Worm (Caenorhabditis elegans): Measurements from ENCODE around the gene F17E9.5.

F17E9.5 gene

ce11 chrIV:8333988-8334863, 11.4 kb upstream of the F17E9.5 start, which contains the start of gene his-32 (continued):
- TF ChIP-seq nhr-85 (tag), result peak; percentile 81
- no peak for TF ChIP-seq vab-15 (tag; optimal IDR thresholded peaks at IDR 0.05)
- TF ChIP-seq elt-2 (tag; optimal IDR thresholded peaks at IDR 0.05), result no peak
- peak; percentile 79 for TF ChIP-seq swsn-7 (tag; optimal IDR thresholded peaks at IDR 0.05)
- peak; percentile 18 to 43 for TF ChIP-seq efl-1 (optimal IDR thresholded peaks at IDR 0.05)
- peak in 1 of 2 experiments; percentile 89 for TF ChIP-seq efl-1 (GFP tag; optimal IDR thresholded peaks at IDR 0.05 in 1 of 2)
- peak; percentile 39 for TF ChIP-seq xbp-1 (tag; optimal IDR thresholded peaks at IDR 0.05)
- TF ChIP-seq pqm-1 (tag; optimal IDR thresholded peaks at IDR 0.05), result no peak
- peak in 1 of 6 experiments; percentile 47 for TF ChIP-seq elt-3 (tag; optimal IDR thresholded peaks at IDR 0.05)
- TF ChIP-seq nhr-28 (tag; optimal IDR thresholded peaks at IDR 0.05), result no peak
- peak; percentile 82 for TF ChIP-seq efl-3 (GFP tag; optimal IDR thresholded peaks at IDR 0.05)
- no peak for TF ChIP-seq zag-1 (tag; optimal IDR thresholded peaks at IDR 0.05)
- no peak for TF ChIP-seq unc-98 (GFP tag; IDR thresholded peaks at IDR 0.05)
- no peak for TF ChIP-seq fkh-10 (GFP tag; optimal IDR thresholded peaks at IDR 0.05)
- no peak for TF ChIP-seq ceh-82 (tag; optimal IDR thresholded peaks at IDR 0.05)
- no peak for TF ChIP-seq hpl-2 (GFP tag; optimal IDR thresholded peaks at IDR 0.05)
- TF ChIP-seq mep-1 (tag; optimal IDR thresholded peaks at IDR 0.05), result peak; percentile 80
- peak; percentile 75 for TF ChIP-seq unc-86 (tag; optimal IDR thresholded peaks at IDR 0.05)
- no peak for TF ChIP-seq unc-130 (tag; optimal IDR thresholded peaks at IDR 0.05)
- TF ChIP-seq C04F5.9 (tag; optimal IDR thresholded peaks at IDR 0.05), result no peak
- TF ChIP-seq lin-13 (GFP tag; optimal IDR thresholded peaks at IDR 0.05), result peak; percentile 55
- TF ChIP-seq mef-2 (tag; optimal IDR thresholded peaks at IDR 0.05), result no peak
- TF ChIP-seq nhr-76 (tag; optimal IDR thresholded peaks at IDR 0.05), result no peak
- no peak for TF ChIP-seq zip-4 (GFP tag; optimal IDR thresholded peaks at IDR 0.05)
- no peak for TF ChIP-seq sup-37 (GFP tag; optimal IDR thresholded peaks at IDR 0.05)
- TF ChIP-seq hlh-17 (GFP tag; optimal IDR thresholded peaks at IDR 0.05; ENCODE audit: borderline replicate concordance), result no peak
- TF ChIP-seq lin-35 (GFP tag; optimal IDR thresholded peaks at IDR 0.05), result peak in 1 of 2 experiments; percentile 18
- peak; percentile 68 for TF ChIP-seq snu-23 (GFP tag; optimal IDR thresholded peaks at IDR 0.05)
- TF ChIP-seq grh-1 (GFP tag; IDR thresholded peaks at IDR 0.05), result peak; percentile 21; the same call in 1 of the 2 replicates
- TF ChIP-seq unc-62 (GFP tag; optimal IDR thresholded peaks at IDR 0.05), result no peak
- TF ChIP-seq pag-3 (tag; optimal IDR thresholded peaks at IDR 0.05; ENCODE audit: borderline replicate concordance, insufficient read depth), result no peak
- TF ChIP-seq nhr-20 (tag; optimal IDR thresholded peaks at IDR 0.05), result peak; percentile 59
- no peak for TF ChIP-seq lin-15B (tag; optimal IDR thresholded peaks at IDR 0.05)
- TF ChIP-seq sptf-1 (tag; optimal IDR thresholded peaks at IDR 0.05), result no peak
- TF ChIP-seq egl-27 (tag; optimal IDR thresholded peaks at IDR 0.05), result no peak
- peak; percentile 75 for TF ChIP-seq lin-14 (GFP tag; optimal IDR thresholded peaks at IDR 0.05)
- no peak for TF ChIP-seq aha-1 (tag; optimal IDR thresholded peaks at IDR 0.05)
- no peak for TF ChIP-seq C34B4.2 (tag; optimal IDR thresholded peaks at IDR 0.05)
- TF ChIP-seq nhr-12 (tag; optimal IDR thresholded peaks at IDR 0.05), result no peak
- no peak for TF ChIP-seq tlp-1 (tag; optimal IDR thresholded peaks at IDR 0.05)
- TF ChIP-seq dsc-1 (tag; optimal IDR thresholded peaks at IDR 0.05), result no peak
- TF ChIP-seq nhr-47 (tag; optimal IDR thresholded peaks at IDR 0.05), result peak; percentile 62
- peak; percentile 56 for TF ChIP-seq lir-3 (tag; optimal IDR thresholded peaks at IDR 0.05; ENCODE audit: poor library complexity)
- TF ChIP-seq isw-1 (GFP tag; IDR thresholded peaks at IDR 0.05), result no peak
- peak; percentile 65 for TF ChIP-seq blmp-1 (tag; optimal IDR thresholded peaks at IDR 0.05)
- TF ChIP-seq nhr-84 (tag; optimal IDR thresholded peaks at IDR 0.05), result no peak
- no peak for TF ChIP-seq ets-5 (GFP tag; IDR thresholded peaks at IDR 0.05)
- TF ChIP-seq alr-1 (tag; optimal IDR thresholded peaks at IDR 0.05; ENCODE audit: borderline replicate concordance), result no peak
